Fruit fly (Drosophila melanogaster): Measurements from ENCODE around the gene Strump.
A peak's percentile ranks its signal among the peaks of the same experiment; 100 is the strongest.

Strump gene

DNA sequence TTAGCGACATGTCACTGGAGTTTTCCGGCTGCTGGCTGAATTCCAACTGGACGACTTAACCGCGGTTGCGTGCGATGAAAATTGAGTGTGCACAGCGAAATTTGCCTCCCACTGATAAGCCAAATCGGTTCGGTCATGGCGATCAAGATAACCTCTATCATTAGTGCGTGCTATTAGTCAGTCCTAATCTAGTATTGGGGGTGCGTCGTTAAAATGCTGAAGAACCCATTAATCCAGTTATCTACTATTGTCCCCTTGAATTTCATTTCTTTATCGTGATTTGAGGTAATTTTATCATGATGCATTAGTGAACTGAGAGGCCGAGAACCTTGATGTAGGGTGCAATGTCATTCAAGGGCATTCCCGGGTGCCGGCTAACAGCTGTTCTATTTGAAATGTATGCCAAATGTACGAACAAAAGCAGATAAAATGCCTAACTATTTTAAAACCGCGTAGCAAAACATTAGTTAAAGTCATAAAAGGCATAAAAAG is 6.7 kb downstream of the Strump start, which contains the start of gene Pgm1 (continued):
- TF ChIP-seq tgo (GFP tag; IDR thresholded peaks at IDR 0.05) (peak; percentile 46; the same call in 2 of the 3 replicates), Side (GFP tag; optimal IDR thresholded peaks at IDR 0.05) (peak; percentile 94), H15 (GFP tag; IDR thresholded peaks at IDR 0.05) (peak; percentile 48; the same call in 1 of the 3 replicates), CG1647 (GFP tag; optimal IDR thresholded peaks at IDR 0.05) (peak; percentile 61), H2.0 (GFP tag; IDR thresholded peaks at IDR 0.05) (peak; percentile 68), bsh (GFP tag; optimal IDR thresholded peaks at IDR 0.05) (peak in 1 of 2 experiments; percentile 81), Gsc (GFP tag; IDR thresholded peaks at IDR 0.05) (peak; percentile 54; the same call in 1 of the 2 replicates), Hr78 (GFP tag; optimal IDR thresholded peaks at IDR 0.05) (peak in 1 of 2 experiments; percentile 80), tap (tag; optimal IDR thresholded peaks at IDR 0.05) (no peak), D19B (GFP tag; optimal IDR thresholded peaks at IDR 0.05) (peak; percentile 74), Dp (GFP tag; optimal IDR thresholded peaks at IDR 0.05) (no peak), Sox102F (GFP tag; optimal IDR thresholded peaks at IDR 0.05) (no peak), CG6791 (GFP tag; IDR thresholded peaks at IDR 0.05; ENCODE audit: partially characterized antibody) (no peak), nom (GFP tag; optimal IDR thresholded peaks at IDR 0.05) (peak; percentile 83), D19A (tag; optimal IDR thresholded peaks at IDR 0.05) (peak; percentile 64), CG17612 (GFP tag; IDR thresholded peaks at IDR 0.05) (peak; percentile 48), CG17568 (GFP tag; optimal IDR thresholded peaks at IDR 0.05) (no peak), CG43689 (GFP tag; IDR thresholded peaks at IDR 0.05) (no peak), CG9876 (GFP tag; optimal IDR thresholded peaks at IDR 0.05) (peak; percentile 87), fd102C (GFP tag; optimal IDR thresholded peaks at IDR 0.05) (peak; percentile 38), CG15696 (tag; optimal IDR thresholded peaks at IDR 0.05) (peak; percentile 41), CG7745 (tag; optimal IDR thresholded peaks at IDR 0.05) (no peak), Dad (GFP tag; optimal IDR thresholded peaks at IDR 0.05) (peak; percentile 81), CG1603 (tag; optimal IDR thresholded peaks at IDR 0.05) (peak; percentile 95), CG9215 (GFP tag; IDR thresholded peaks at IDR 0.05) (peak; percentile 64; the same call in 1 of the 2 replicates), br (optimal IDR thresholded peaks at IDR 0.05) (no peak), odd (GFP tag; optimal IDR thresholded peaks at IDR 0.05) (no peak), NFAT (GFP tag; IDR thresholded peaks at IDR 0.05) (peak; percentile 76), knrl (GFP tag; IDR thresholded peaks at IDR 0.05; ENCODE audit: partially characterized antibody) (no peak), CG12391 (tag; optimal IDR thresholded peaks at IDR 0.05) (peak; percentile 68), psq (GFP tag; optimal IDR thresholded peaks at IDR 0.05) (peak; percentile 68), yki (optimal IDR thresholded peaks at IDR 0.05) (no peak), TFAM (GFP tag; optimal IDR thresholded peaks at IDR 0.05) (peak; percentile 9), scrt (GFP tag; optimal IDR thresholded peaks at IDR 0.05) (peak; percentile 80), BEAF-32 (GFP tag; optimal IDR thresholded peaks at IDR 0.05) (no peak), dati (GFP tag; IDR thresholded peaks at IDR 0.05) (0 out of 2 replicates have a peak, but pooled peaks have one; percentile 34), CG11696 (GFP tag; IDR thresholded peaks at IDR 0.05) (peak; percentile 56; the same call in 1 of the 2 replicates), CG8281 (tag; optimal IDR thresholded peaks at IDR 0.05) (no peak), oc (tag; optimal IDR thresholded peaks at IDR 0.05) (no peak), vvl (GFP tag; IDR thresholded peaks at IDR 0.05) (peak; percentile 72), CG4617 (GFP tag; optimal IDR thresholded peaks at IDR 0.05; ENCODE audit: borderline replicate concordance) (peak; percentile 84), Hsf (GFP tag; optimal IDR thresholded peaks at IDR 0.05) (peak; percentile 90), phol (tag; optimal IDR thresholded peaks at IDR 0.05) (peak; percentile 79), BtbVII (GFP tag; optimal IDR thresholded peaks at IDR 0.05) (peak; percentile 77), Dfd (GFP tag; optimal IDR thresholded peaks at IDR 0.05) (no peak), CG13424 (tag; optimal IDR thresholded peaks at IDR 0.05) (peak; percentile 73), sna (GFP tag; IDR thresholded peaks at IDR 0.05; ENCODE audit: partially characterized antibody) (0 out of 2 replicates have a peak, but pooled peaks have one; percentile 40), CG18262 (tag; optimal IDR thresholded peaks at IDR 0.05) (peak; percentile 76), slou (GFP tag; optimal IDR thresholded peaks at IDR 0.05) (peak; percentile 48), Elba2 (GFP tag; optimal IDR thresholded peaks at IDR 0.05) (peak; percentile 25)
